Fruit fly (Drosophila melanogaster): ENCODE data around the gene Mhc.
A peak's percentile ranks its signal among the peaks of the same experiment; 100 is the strongest.

Gene Mhc

DNA sequence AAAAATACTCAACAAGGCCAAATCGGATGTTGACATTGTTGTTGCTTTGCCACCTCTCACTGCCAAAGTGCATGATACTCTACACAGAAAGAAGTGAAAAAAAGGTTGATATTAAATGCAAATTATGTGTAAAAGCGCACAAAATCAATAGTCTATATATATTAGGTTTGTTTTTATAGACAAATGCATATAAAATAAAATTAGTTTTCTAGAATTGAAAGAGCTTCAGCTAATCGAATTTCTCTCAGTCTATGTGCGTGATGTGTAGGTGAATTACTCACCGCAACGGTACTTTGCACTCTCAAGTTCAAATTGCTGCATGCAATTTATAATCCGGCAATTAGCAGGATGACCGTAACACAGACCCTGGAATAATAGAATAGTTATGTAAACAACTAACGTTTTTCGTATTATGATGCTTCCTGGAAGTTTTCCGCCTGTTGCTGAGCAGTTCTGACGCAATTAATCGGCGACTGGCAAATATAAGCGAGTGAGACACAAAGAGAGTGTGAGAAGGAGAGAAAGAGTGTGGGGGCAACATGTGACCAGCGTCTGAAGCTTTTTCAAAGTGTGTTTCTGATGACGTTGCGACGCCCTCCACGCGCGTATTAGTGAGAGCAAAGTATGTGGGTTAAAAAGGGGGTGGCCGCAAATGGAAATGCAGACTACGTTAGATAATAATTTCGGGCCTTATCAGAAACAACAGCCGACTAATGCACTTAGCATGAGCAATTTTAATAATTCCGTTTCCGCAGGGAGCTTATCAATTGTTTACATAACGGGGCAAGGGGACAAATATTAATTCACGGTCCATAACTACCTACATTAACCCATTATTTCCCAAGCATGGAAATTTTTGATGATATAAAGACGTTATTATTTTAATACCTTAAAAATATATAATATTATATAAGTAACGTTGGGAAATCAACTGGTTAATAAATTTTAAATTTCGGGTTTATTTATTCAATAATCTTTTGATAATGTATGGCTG is 45.4 kb upstream of the Mhc start (continued):
- no peak for TF ChIP-seq CG9876 (GFP tag; optimal IDR thresholded peaks at IDR 0.05)
- peak; percentile 77 for TF ChIP-seq Mad (GFP tag; optimal IDR thresholded peaks at IDR 0.05)
- TF ChIP-seq az2 (GFP tag; optimal IDR thresholded peaks at IDR 0.05): peak; percentile 79
- TF ChIP-seq CG10267 (tag; optimal IDR thresholded peaks at IDR 0.05): peak; percentile 85
- TF ChIP-seq CG1602 (GFP tag; optimal IDR thresholded peaks at IDR 0.05): peak; percentile 86
- TF ChIP-seq vfl (GFP tag; optimal IDR thresholded peaks at IDR 0.05): peak; percentile 22
- TF ChIP-seq dati (GFP tag; IDR thresholded peaks at IDR 0.05): peak; percentile 91
- TF ChIP-seq hb (GFP tag; IDR thresholded peaks at IDR 0.05; ENCODE audit: partially characterized antibody): no peak
- peak; percentile 83 for TF ChIP-seq CG6813 (GFP tag; optimal IDR thresholded peaks at IDR 0.05)
- TF ChIP-seq zen (tag; optimal IDR thresholded peaks at IDR 0.05): peak; percentile 97
- no peak for TF ChIP-seq kni (GFP tag; optimal IDR thresholded peaks at IDR 0.05)
- TF ChIP-seq dimm (GFP tag; IDR thresholded peaks at IDR 0.05): peak; percentile 92
- TF ChIP-seq vnd (GFP tag; IDR thresholded peaks at IDR 0.05; ENCODE audit: partially characterized antibody): no peak
- TF ChIP-seq CG6689 (GFP tag; IDR thresholded peaks at IDR 0.05): peak; percentile 96
- TF ChIP-seq fd3F (GFP tag; optimal IDR thresholded peaks at IDR 0.05): peak; percentile 88
- TF ChIP-seq seq (GFP tag; IDR thresholded peaks at IDR 0.05): peak; percentile 92
- TF ChIP-seq Bteb2 (GFP tag; optimal IDR thresholded peaks at IDR 0.05): peak; percentile 75
- peak; percentile 71 for TF ChIP-seq CG8281 (tag; optimal IDR thresholded peaks at IDR 0.05)
- peak; percentile 95 for TF ChIP-seq CG10366 (GFP tag; IDR thresholded peaks at IDR 0.05)
- peak; percentile 88 for TF ChIP-seq chinmo (GFP tag; IDR thresholded peaks at IDR 0.05; ENCODE audit: partially characterized antibody)
- TF ChIP-seq ssp (GFP tag; IDR thresholded peaks at IDR 0.05): peak; percentile 88
- peak; percentile 96 for TF ChIP-seq ara (GFP tag; IDR thresholded peaks at IDR 0.05)
- peak; percentile 48 for TF ChIP-seq dmrt11E (tag; optimal IDR thresholded peaks at IDR 0.05)
- TF ChIP-seq tgo (GFP tag; IDR thresholded peaks at IDR 0.05): peak; percentile 96
- TF ChIP-seq Camta (GFP tag; optimal IDR thresholded peaks at IDR 0.05): peak; percentile 72
- peak; percentile 68 for TF ChIP-seq CG12219 (GFP tag; optimal IDR thresholded peaks at IDR 0.05)
- peak; percentile 94 for TF ChIP-seq CG11695 (GFP tag; IDR thresholded peaks at IDR 0.05)
- TF ChIP-seq BEAF-32 (GFP tag; optimal IDR thresholded peaks at IDR 0.05): no peak
- peak; percentile 77 for TF ChIP-seq CG1529 (GFP tag; optimal IDR thresholded peaks at IDR 0.05)
- TF ChIP-seq HmgD (GFP tag; optimal IDR thresholded peaks at IDR 0.05): no peak
- TF ChIP-seq Optix (GFP tag; IDR thresholded peaks at IDR 0.05): peak; percentile 75
- peak; percentile 86 for TF ChIP-seq cwo (GFP tag; optimal IDR thresholded peaks at IDR 0.05)
- TF ChIP-seq CG10654 (GFP tag; optimal IDR thresholded peaks at IDR 0.05): peak; percentile 87
- peak; percentile 68 for TF ChIP-seq Lhr (GFP tag; optimal IDR thresholded peaks at IDR 0.05)
- peak; percentile 90 for TF ChIP-seq CG12104 (GFP tag; optimal IDR thresholded peaks at IDR 0.05)
- TF ChIP-seq MTF-1 (GFP tag; optimal IDR thresholded peaks at IDR 0.05; ENCODE audit: borderline replicate concordance): peak; percentile 80
- TF ChIP-seq run (tag; optimal IDR thresholded peaks at IDR 0.05): peak; percentile 91
- TF ChIP-seq Mrtf (GFP tag; IDR thresholded peaks at IDR 0.05): peak; percentile 83; the same call in 1 of the 3 replicates
- no peak; the same call in 1 of the 2 replicates for TF ChIP-seq amos (GFP tag; IDR thresholded peaks at IDR 0.05; ENCODE audit: partially characterized antibody)
- peak; percentile 67 for TF ChIP-seq shn (GFP tag; optimal IDR thresholded peaks at IDR 0.05)
- TF ChIP-seq Adf1 (GFP tag; IDR thresholded peaks at IDR 0.05): peak; percentile 67
- peak; percentile 79 for TF ChIP-seq cato (GFP tag; optimal IDR thresholded peaks at IDR 0.05; ENCODE audit: borderline replicate concordance)
- TF ChIP-seq HHEX (GFP tag; optimal IDR thresholded peaks at IDR 0.05): peak; percentile 93
- TF ChIP-seq CG6854 (GFP tag; optimal IDR thresholded peaks at IDR 0.05): peak; percentile 84
- peak in 1 of 2 experiments; percentile 52 for TF ChIP-seq insv (GFP tag; optimal IDR thresholded peaks at IDR 0.05)
- TF ChIP-seq Abd-B (GFP tag; optimal IDR thresholded peaks at IDR 0.05): peak; percentile 85
- peak; percentile 51 for TF ChIP-seq CG16815 (GFP tag; optimal IDR thresholded peaks at IDR 0.05)

All from whole organism, embryonic.